Fruit fly (Drosophila melanogaster) whole organism, embryonic: ENCODE data around the gene CG6409.

Experiments used
- Awh ChIP-seq: fragments of 200-800 bp; sonication (Bioruptor generic); IDR thresholded peaks from 2 replicates; pipeline ENCODE4, ENCODE4 v1.3.6; 2022; ENCODE audit warnings: missing biosample characterization, missing genetic modification characterization
- CG10462 ChIP-seq: fragments of 200-800 bp; sonication (Bioruptor generic); optimal IDR thresholded peaks from 2 replicates; lab custom pipeline; 2016; ENCODE audit warnings: missing biosample characterization, missing genetic modification characterization
- CG10654 ChIP-seq: fragments of 200-800 bp; sonication (Bioruptor generic); optimal IDR thresholded peaks from 2 replicates; lab custom pipeline; 2016; ENCODE audit warnings: missing biosample characterization, missing genetic modification characterization
- CG12155 ChIP-seq: fragments of 200-800 bp; sonication (Bioruptor generic); optimal IDR thresholded peaks from 3 replicates; lab custom pipeline; 2016; ENCODE audit warnings: missing biosample characterization, missing genetic modification characterization
- CG13296 ChIP-seq: fragments of 200-800 bp; sonication (Bioruptor generic); optimal IDR thresholded peaks from 3 replicates; lab custom pipeline; 2018; ENCODE audit warnings: missing biosample characterization, mild to moderate bottlenecking, missing genetic modification characterization
- CG14860 ChIP-seq: fragments of 200-800 bp; sonication (Bioruptor generic); IDR thresholded peaks from 3 replicates; pipeline ENCODE4 v1.3.6; 2022; ENCODE audit warnings: missing biosample characterization, missing genetic modification characterization; ENCODE audit not compliant: partially characterized antibody
- CG14965 ChIP-seq: fragments of 200-800 bp; sonication (Bioruptor generic); optimal IDR thresholded peaks from 2 replicates; lab custom pipeline; 2016; ENCODE audit warnings: missing biosample characterization, missing genetic modification characterization, borderline replicate concordance
- CG16863 ChIP-seq: fragments of 200-800 bp; sonication (Bioruptor generic); optimal IDR thresholded peaks from 3 replicates; lab custom pipeline; 2016; ENCODE audit warnings: missing biosample characterization, missing genetic modification characterization
- CG17359 ChIP-seq: fragments of 200-800 bp; sonication (Bioruptor generic); optimal IDR thresholded peaks from 3 replicates; lab custom pipeline; 2018; ENCODE audit warnings: missing biosample characterization, mild to moderate bottlenecking, missing genetic modification characterization, moderate library complexity
- CG17829 ChIP-seq: fragments of 200-800 bp; optimal IDR thresholded peaks from 2 replicates; lab custom pipeline; 2019; ENCODE audit warnings: missing biosample characterization, mild to moderate bottlenecking, missing genetic modification characterization, moderate library complexity
- CG18262 ChIP-seq: fragments of 200-800 bp; optimal IDR thresholded peaks from 3 replicates; lab custom pipeline; 2019; ENCODE audit warnings: missing biosample characterization, mild to moderate bottlenecking, missing genetic modification characterization, moderate library complexity
- CG18764 ChIP-seq: fragments of 200-800 bp; sonication (Bioruptor generic); optimal IDR thresholded peaks from 3 replicates; lab custom pipeline; 2016; ENCODE audit warnings: missing biosample characterization, missing genetic modification characterization
- CG2116 ChIP-seq: fragments of 200-800 bp; sonication (Bioruptor generic); optimal IDR thresholded peaks from 3 replicates; lab custom pipeline; 2018; ENCODE audit warnings: missing biosample characterization, mild to moderate bottlenecking, missing genetic modification characterization
- CG2875 ChIP-seq: fragments of 200-800 bp; sonication (Bioruptor generic); optimal IDR thresholded peaks from 2 replicates; lab custom pipeline; 2017; ENCODE audit warnings: missing biosample characterization, mild to moderate bottlenecking, missing genetic modification characterization, missing genetic modification reagents
- CG31224 ChIP-seq: fragments of 200-800 bp; sonication (Bioruptor generic); IDR thresholded peaks from 2 replicates; pipeline ENCODE4 v1.3.6; 2022; ENCODE audit warnings: missing biosample characterization, missing genetic modification characterization
- CG33213 ChIP-seq: fragments of 200-800 bp; sonication (Bioruptor generic); optimal IDR thresholded peaks from 3 replicates; lab custom pipeline; 2016; ENCODE audit warnings: missing biosample characterization, missing genetic modification characterization
- CG33557 ChIP-seq: fragments of 200-800 bp; sonication (Bioruptor generic); optimal IDR thresholded peaks from 2 replicates; lab custom pipeline; 2019; ENCODE audit warnings: missing biosample characterization, mild to moderate bottlenecking, missing genetic modification characterization, moderate library complexity
- CG3726 ChIP-seq: fragments of 200-800 bp; sonication (Bioruptor generic); IDR thresholded peaks from 3 replicates; pipeline ENCODE4, ENCODE4 v1.3.6; 2022; ENCODE audit warnings: missing biosample characterization, missing genetic modification characterization
- CG3847 ChIP-seq: fragments of 200-800 bp; sonication (Bioruptor generic); IDR thresholded peaks from 2 replicates; pipeline ENCODE4 v1.3.6; 2022; ENCODE audit warnings: missing biosample characterization, missing genetic modification characterization
- CG5180 ChIP-seq: fragments of 200-800 bp; sonication (Bioruptor generic); optimal IDR thresholded peaks from 3 replicates; lab custom pipeline; 2017; ENCODE audit warnings: missing biosample characterization, missing genetic modification characterization, mild to moderate bottlenecking, moderate library complexity, missing genetic modification reagents
- CG7745 ChIP-seq: fragments of 200-800 bp; sonication (Bioruptor generic); optimal IDR thresholded peaks from 2 replicates; lab custom pipeline; 2018; ENCODE audit warnings: missing biosample characterization, mild to moderate bottlenecking, missing genetic modification characterization, moderate library complexity
- CG8944 ChIP-seq: fragments of 200-800 bp; sonication (Bioruptor generic); optimal IDR thresholded peaks from 3 replicates; lab custom pipeline; 2016; ENCODE audit warnings: missing biosample characterization, missing genetic modification characterization
- CG9437 ChIP-seq: fragments of 200-800 bp; sonication (Bioruptor generic); optimal IDR thresholded peaks from 2 replicates; lab custom pipeline; 2018; ENCODE audit warnings: missing biosample characterization, mild to moderate bottlenecking, missing genetic modification characterization
- CTCF ChIP-seq: fragments of 200-800 bp; sonication (Bioruptor generic); optimal IDR thresholded peaks from 2 replicates; lab custom pipeline; 2017; ENCODE audit warnings: missing biosample characterization, mild to moderate bottlenecking, missing genetic modification characterization, moderate library complexity
- HmgZ ChIP-seq: fragments of 200-800 bp; sonication (Bioruptor generic); optimal IDR thresholded peaks from 2 replicates; lab custom pipeline; 2018; ENCODE audit warnings: missing biosample characterization, mild to moderate bottlenecking, missing genetic modification characterization
- Lim3 ChIP-seq: fragments of 200-800 bp; sonication (Bioruptor generic); IDR thresholded peaks from 2 replicates; pipeline ENCODE4 v1.3.6; 2022; ENCODE audit warnings: missing biosample characterization, missing genetic modification characterization
- Lpt ChIP-seq: fragments of >200 bp; optimal IDR thresholded peaks from 2 replicates; lab custom pipeline; 2018; ENCODE audit warnings: missing biosample characterization, missing genetic modification characterization
- MESR4 ChIP-seq: fragments of 200-800 bp; sonication (Bioruptor generic); optimal IDR thresholded peaks from 2 replicates; lab custom pipeline; 2018; ENCODE audit warnings: missing biosample characterization, mild to moderate bottlenecking, missing genetic modification characterization, moderate library complexity
- Myb ChIP-seq: fragments of 200-800 bp; sonication (Bioruptor generic); optimal IDR thresholded peaks from 2 replicates; lab custom pipeline; 2016; ENCODE audit warnings: missing biosample characterization, missing genetic modification characterization
- Usf ChIP-seq: fragments of 200-800 bp; sonication (Bioruptor generic); optimal IDR thresholded peaks from 2 replicates; lab custom pipeline; 2017; ENCODE audit warnings: missing genotype, missing biosample characterization, missing genetic modification characterization
- ase ChIP-seq: fragments of 200-800 bp; sonication (Bioruptor generic); IDR thresholded peaks from 3 replicates; pipeline ENCODE4 v1.3.6; 2022; ENCODE audit warnings: missing biosample characterization, missing genetic modification characterization
- ash1 ChIP-seq: fragments of 200-800 bp; sonication (Bioruptor generic); optimal IDR thresholded peaks from 2 replicates; lab custom pipeline; 2018; ENCODE audit warnings: missing biosample characterization, mild to moderate bottlenecking, missing genetic modification characterization
- br ChIP-seq: fragments of >200 bp; optimal IDR thresholded peaks from 2 replicates; lab custom pipeline; 2017
- fd3F ChIP-seq: fragments of 200-800 bp; sonication (Bioruptor generic); optimal IDR thresholded peaks from 2 replicates; lab custom pipeline; 2018; ENCODE audit warnings: missing biosample characterization, mild to moderate bottlenecking, missing genetic modification characterization, moderate library complexity
- fd96Cb ChIP-seq: fragments of 200-800 bp; sonication (Bioruptor generic); optimal IDR thresholded peaks from 2 replicates; lab custom pipeline; 2018; ENCODE audit warnings: missing biosample characterization, mild to moderate bottlenecking, missing genetic modification characterization, moderate library complexity
- fru ChIP-seq: fragments of >200 bp; optimal IDR thresholded peaks from 2 replicates; lab custom pipeline; 2017
- ftz-f1 ChIP-seq: fragments of 200-800 bp; sonication (Bioruptor generic); optimal IDR thresholded peaks from 2 replicates; lab custom pipeline; 2016; ENCODE audit warnings: missing biosample characterization, missing genetic modification characterization
- fu2 ChIP-seq: fragments of 200-800 bp; sonication (Bioruptor generic); optimal IDR thresholded peaks from 2 replicates; lab custom pipeline; 2016; ENCODE audit warnings: missing biosample characterization, missing genetic modification characterization
- grau ChIP-seq: fragments of 200-800 bp; optimal IDR thresholded peaks from 3 replicates; lab custom pipeline; 2019; ENCODE audit warnings: missing biosample characterization, mild to moderate bottlenecking, missing genetic modification characterization, moderate library complexity
- ham ChIP-seq: fragments of 200-800 bp; sonication (Bioruptor generic); IDR thresholded peaks from 2 replicates; pipeline ENCODE4 v1.3.6; 2022; ENCODE audit warnings: missing biosample characterization, missing genetic modification characterization
- insv ChIP-seq, 2 experiments: fragments of 200-800 bp; sonication (Bioruptor generic); optimal IDR thresholded peaks; 3 replicates each; lab custom pipeline; 2016 to 2018; ENCODE audit warnings: missing biosample characterization in 2 of 2, missing genetic modification characterization in 2 of 2
- ken ChIP-seq: fragments of 200-800 bp; sonication (Bioruptor generic); IDR thresholded peaks from 3 replicates; pipeline ENCODE4 v1.3.6; 2022; ENCODE audit warnings: missing biosample characterization, missing genetic modification characterization
- lmd ChIP-seq: fragments of 200-800 bp; sonication (Bioruptor generic); IDR thresholded peaks from 2 replicates; pipeline ENCODE4 v1.3.6; 2022; ENCODE audit warnings: missing biosample characterization, missing genetic modification characterization
- nerfin-2 ChIP-seq: fragments of 200-800 bp; sonication (Bioruptor generic); IDR thresholded peaks from 2 replicates; pipeline ENCODE4 v1.3.6; 2022; ENCODE audit warnings: missing biosample characterization, missing genetic modification characterization; ENCODE audit not compliant: partially characterized antibody
- pho ChIP-seq: fragments of 200-800 bp; sonication (Bioruptor generic); optimal IDR thresholded peaks from 2 replicates; lab custom pipeline; 2016; ENCODE audit warnings: missing biosample characterization, missing genetic modification characterization
- pnt ChIP-seq: fragments of 200-800 bp; sonication (Bioruptor generic); optimal IDR thresholded peaks from 3 replicates; lab custom pipeline; 2016; ENCODE audit warnings: missing biosample characterization, missing genetic modification characterization
- psq ChIP-seq: fragments of 200-800 bp; sonication (Bioruptor generic); optimal IDR thresholded peaks from 2 replicates; lab custom pipeline; 2017; ENCODE audit warnings: missing biosample characterization, missing genetic modification characterization
- pzg ChIP-seq: fragments of 200-800 bp; sonication (Bioruptor generic); optimal IDR thresholded peaks from 3 replicates; lab custom pipeline; 2018; ENCODE audit warnings: missing biosample characterization, mild to moderate bottlenecking, missing genetic modification characterization, moderate library complexity
- sc ChIP-seq, 3 experiments: fragments of >200 bp in 2 of 3; fragments of 200-800 bp in 1 of 3; sonication (Bioruptor generic) in 1 of 3; optimal IDR thresholded peaks; 2 replicates in 2 of 3; 3 replicates in 1 of 3; lab custom pipeline; 2017; ENCODE audit warnings: mild to moderate bottlenecking in 1 of 3, missing biosample characterization in 1 of 3, missing genetic modification characterization in 1 of 3, missing genetic modification reagents in 1 of 3
- slp2 ChIP-seq: fragments of 200-800 bp; sonication (Bioruptor generic); optimal IDR thresholded peaks from 2 replicates; lab custom pipeline; 2016; ENCODE audit warnings: missing biosample characterization, missing genetic modification characterization
- toy ChIP-seq: fragments of 200-800 bp; sonication (Bioruptor generic); IDR thresholded peaks from 2 replicates; pipeline ENCODE4 v1.3.6; 2022; ENCODE audit warnings: missing biosample characterization, missing genetic modification characterization
- trem ChIP-seq: fragments of 200-800 bp; optimal IDR thresholded peaks from 3 replicates; lab custom pipeline; 2019; ENCODE audit warnings: missing biosample characterization, mild to moderate bottlenecking, missing genetic modification characterization, moderate library complexity
- yki ChIP-seq: fragments of >200 bp; optimal IDR thresholded peaks from 3 replicates; lab custom pipeline; 2018

Gene CG6409

dm6 chr3L:10878842-10879241 is 3.3 kb downstream of the CG6409 start, which contains the start of the genes CG6418 and Blos4 (continued):
- no peak for TF ChIP-seq slp2
- no peak for TF ChIP-seq sc (optimal IDR thresholded peaks at IDR 0.05; lab: Kevin White, UChicago)
- TF ChIP-seq sc (GFP tag; optimal IDR thresholded peaks at IDR 0.05; lab: Kevin White, UChicago) = no peak
- no peak for TF ChIP-seq ash1
- TF ChIP-seq HmgZ (tag; lab: Kevin White, UChicago) = peak; percentile 46
- TF ChIP-seq CG10462 (GFP tag; lab: Kevin White, UChicago) = no peak
- peak; percentile 38; the same call in 1 of the 2 replicates for TF ChIP-seq nerfin-2
- TF ChIP-seq CG17829 (tag; lab: Kevin White, UChicago) = peak; percentile 0
- no peak for TF ChIP-seq CG18262 (tag; lab: Kevin White, UChicago)
- TF ChIP-seq Myb (GFP tag; lab: Kevin White, UChicago) = peak; percentile 49
- no peak for TF ChIP-seq CG8944 (GFP tag; lab: Kevin White, UChicago)
- no peak for TF ChIP-seq insv (GFP tag; optimal IDR thresholded peaks at IDR 0.05; lab: Kevin White, UChicago)
- no peak for TF ChIP-seq pho
- TF ChIP-seq fd96Cb = no peak
- TF ChIP-seq CG7745 (tag; lab: Kevin White, UChicago) = no peak
- TF ChIP-seq trem (tag; lab: Kevin White, UChicago) = peak; percentile 43
- no peak for TF ChIP-seq Lpt (GFP tag; lab: Kevin White, UChicago)
- no peak for TF ChIP-seq ken (GFP tag; lab: Robert Waterston, UW)
- no peak for TF ChIP-seq ftz-f1
- TF ChIP-seq CG13296 (GFP tag; lab: Kevin White, UChicago) = no peak
- no peak for TF ChIP-seq lmd (GFP tag; lab: Robert Waterston, UW)
- no peak for TF ChIP-seq CG2116
- no peak for TF ChIP-seq fru (lab: Kevin White, UChicago)
- no peak for TF ChIP-seq pnt (GFP tag; lab: Kevin White, UChicago)
- no peak for TF ChIP-seq ham (GFP tag; lab: Robert Waterston, UW)
- 0 out of 3 replicates have a peak, but pooled peaks have one; percentile 41 for TF ChIP-seq CG14860
- no peak for TF ChIP-seq br (lab: Kevin White, UChicago)
- no peak for TF ChIP-seq Lim3 (GFP tag; lab: Robert Waterston, UW)
- no peak for TF ChIP-seq CG16863
- TF ChIP-seq CTCF (GFP tag; lab: Kevin White, UChicago) = no peak
- TF ChIP-seq CG33213 = no peak
- TF ChIP-seq MESR4 (GFP tag; lab: Kevin White, UChicago) = peak; percentile 67
- TF ChIP-seq CG18764 = no peak
- no peak for TF ChIP-seq grau (tag; lab: Kevin White, UChicago)
- TF ChIP-seq Awh (GFP tag; lab: Robert Waterston, UW) = 0 out of 2 replicates have a peak, but pooled peaks have one; percentile 7
- TF ChIP-seq CG14965 (GFP tag; lab: Kevin White, UChicago) = no peak
- TF ChIP-seq fd3F (GFP tag; lab: Kevin White, UChicago) = no peak
- TF ChIP-seq yki (lab: Kevin White, UChicago) = no peak
- TF ChIP-seq CG12155 (GFP tag; lab: Kevin White, UChicago) = no peak
- no peak for TF ChIP-seq CG17359 (tag; lab: Kevin White, UChicago)
- no peak for TF ChIP-seq fu2 (GFP tag; lab: Kevin White, UChicago)
- TF ChIP-seq CG10654 (GFP tag; lab: Kevin White, UChicago) = no peak
- TF ChIP-seq ase = no peak
- TF ChIP-seq psq = no peak
- peak; percentile 60 for TF ChIP-seq CG3847
- peak; percentile 81 for TF ChIP-seq pzg
- no peak for TF ChIP-seq CG31224 (GFP tag; lab: Robert Waterston, UW)
- TF ChIP-seq CG33557 (GFP tag; lab: Kevin White, UChicago) = no peak
- TF ChIP-seq CG3726 (GFP tag; lab: Robert Waterston, UW) = no peak
- no peak for TF ChIP-seq CG5180 (GFP tag; lab: Kevin White, UChicago)
- TF ChIP-seq Usf = no peak
- TF ChIP-seq toy (GFP tag; lab: Robert Waterston, UW) = no peak
- TF ChIP-seq CG2875 (GFP tag; lab: Kevin White, UChicago) = no peak
- no peak for TF ChIP-seq CG9437 (GFP tag; lab: Kevin White, UChicago)
